Fruit fly (Drosophila melanogaster): ENCODE data around the gene CG34012.

dm6 chr3L:11130535-11130934, 21.2 kb upstream of the CG34012 start, which contains the start of gene nol:
- TF ChIP-seq Myc (optimal IDR thresholded peaks at IDR 0.05) (no peak), ttk (optimal IDR thresholded peaks at IDR 0.05) (no peak)
